Worm (Caenorhabditis elegans) whole organism, young adult: ENCODE results near the gene F46C3.6.

Experiments used
- F55B11.4 ChIP-seq: sonication (generic microtip); optimal IDR thresholded peaks from 2 replicates; lab custom pipeline; 2016; ENCODE audit warnings: missing compliant biosample characterization, missing genetic modification characterization, borderline replicate concordance; ENCODE audit not compliant: insufficient read depth
- akir-1 ChIP-seq: fragments of 200-800 bp; sonication (Bioruptor generic); optimal IDR thresholded peaks from 2 replicates; lab custom pipeline; 2018; ENCODE audit warnings: mild to moderate bottlenecking, missing genetic modification characterization, moderate library complexity, missing compliant biosample characterization
- ama-1 ChIP-seq, 3 experiments: fragments of 150-350 bp in 1 of 3; sonication (generic microtip) in 2 of 3; optimal IDR thresholded peaks; 2 replicates each; lab custom pipeline; 2014 to 2018; ENCODE audit warnings: missing biosample characterization in 2 of 3, missing genetic modification characterization in 2 of 3, missing genetic modification reagents in 2 of 3
- ccch-3 ChIP-seq: fragments of 200-800 bp; sonication (Bioruptor generic); optimal IDR thresholded peaks from 2 replicates; lab custom pipeline; 2018; ENCODE audit warnings: mild to moderate bottlenecking, missing genetic modification characterization, missing compliant biosample characterization
- ceh-27 ChIP-seq: fragments of 200-800 bp; sonication (Bioruptor generic); optimal IDR thresholded peaks from 2 replicates; lab custom pipeline; 2018; ENCODE audit warnings: mild to moderate bottlenecking, missing genetic modification characterization, moderate library complexity, missing compliant biosample characterization
- ceh-91 ChIP-seq: fragments of 200-800 bp; sonication (Bioruptor generic); IDR thresholded peaks from 2 replicates; pipeline ENCODE4 v1.3.6; 2022; ENCODE audit warnings: missing genetic modification reagents, missing genetic modification characterization, missing compliant biosample characterization
- lin-35 ChIP-seq, 3 experiments: fragments of 150-350 bp in 2 of 3; sonication (generic microtip) in 1 of 3; optimal IDR thresholded peaks; 2 replicates each; lab custom pipeline; 2014 to 2018; ENCODE audit warnings: missing biosample characterization in 3 of 3, missing genetic modification characterization in 3 of 3, missing genetic modification reagents in 3 of 3
- lsl-1 ChIP-seq: fragments of 200-800 bp; sonication (Bioruptor generic); optimal IDR thresholded peaks from 2 replicates; lab custom pipeline; 2018; ENCODE audit warnings: mild to moderate bottlenecking, missing genetic modification characterization, moderate library complexity, missing compliant biosample characterization
- mxl-1 ChIP-seq: sonication (generic microtip); optimal IDR thresholded peaks from 2 replicates; lab custom pipeline; 2016; ENCODE audit warnings: missing genetic modification characterization, missing compliant biosample characterization
- nhr-120 ChIP-seq: fragments of 200-800 bp; sonication (Bioruptor generic); IDR thresholded peaks from 2 replicates; pipeline ENCODE4 v1.3.6; 2022; ENCODE audit warnings: missing genetic modification characterization, missing compliant biosample characterization
- ztf-6 ChIP-seq: fragments of 200-800 bp; sonication (Bioruptor generic); IDR thresholded peaks from 2 replicates; pipeline ENCODE4 v1.3.6; 2022; ENCODE audit warnings: missing genetic modification reagents, missing genetic modification characterization, missing compliant biosample characterization

ce11 chrX:11411675-11412074, 8.2 kb downstream of the F46C3.6 start:
- no peak for TF ChIP-seq F55B11.4
- no peak for TF ChIP-seq mxl-1 (tag; lab: Kevin White, UChicago)
- TF ChIP-seq ceh-91 (GFP tag; lab: Robert Waterston, UW) = no peak
- no peak for TF ChIP-seq ccch-3 (GFP tag; lab: Kevin White, UChicago)
- TF ChIP-seq ama-1 (optimal IDR thresholded peaks at IDR 0.05; lab: Kevin White, UChicago) = no peak
- TF ChIP-seq ama-1 (GFP tag; optimal IDR thresholded peaks at IDR 0.05; lab: Kevin White, UChicago) = no peak
- TF ChIP-seq ceh-27 (GFP tag; lab: Kevin White, UChicago) = no peak
- no peak for TF ChIP-seq nhr-120
- TF ChIP-seq akir-1 (GFP tag; lab: Kevin White, UChicago) = no peak
- TF ChIP-seq lsl-1 (GFP tag; lab: Kevin White, UChicago) = no peak
- TF ChIP-seq ztf-6 = no peak
- TF ChIP-seq lin-35 (GFP tag; optimal IDR thresholded peaks at IDR 0.05; lab: Kevin White, UChicago) = no peak
